Fruit fly (Drosophila melanogaster): ENCODE measurements around the gene CG34248.

DNA sequence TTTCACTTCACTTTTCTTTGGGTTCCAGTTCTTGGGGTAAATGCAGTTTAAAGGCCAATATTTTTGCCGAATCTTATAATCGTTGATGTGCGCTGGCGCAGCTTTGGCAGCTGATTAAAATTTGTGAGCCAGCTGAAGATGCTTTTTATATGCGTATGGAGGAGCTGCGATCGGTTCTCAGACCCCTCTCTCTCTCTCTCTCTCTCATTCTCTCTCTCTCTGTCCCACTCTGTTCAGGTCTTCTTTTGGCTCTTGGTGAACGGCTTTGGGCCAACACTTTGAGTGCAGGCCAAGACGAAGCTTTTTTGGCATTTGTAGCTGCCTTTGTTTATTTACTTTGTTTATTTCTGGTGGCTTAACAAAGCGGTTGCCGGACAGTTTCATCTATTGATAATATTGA, 17.6 kb upstream of the CG34248 start, which contains the start of gene CG13046:
- TF ChIP-seq usp (GFP tag; optimal IDR thresholded peaks at IDR 0.05): no peak
- no peak for TF ChIP-seq pan (optimal IDR thresholded peaks at IDR 0.05)

Data from whole organism.